Worm (Caenorhabditis elegans) whole organism, young adult: ENCODE results near the gene tbg-1.
A peak's percentile ranks its signal among the peaks of the same experiment; 100 is the strongest.

Experiments
- pha-4 ChIP-seq: fragments of 150-350 bp; sonication (generic microtip); optimal IDR thresholded peaks from 2 replicates; lab custom pipeline; 2014; ENCODE audit warnings: missing biosample characterization, missing genetic modification reagents, missing genetic modification characterization
- xnd-1 ChIP-seq: sonication (generic microtip); optimal IDR thresholded peaks from 2 replicates; lab custom pipeline; 2016; ENCODE audit warnings: missing genotype, missing genetic modification reagents, missing genetic modification characterization, missing compliant biosample characterization

DNA sequence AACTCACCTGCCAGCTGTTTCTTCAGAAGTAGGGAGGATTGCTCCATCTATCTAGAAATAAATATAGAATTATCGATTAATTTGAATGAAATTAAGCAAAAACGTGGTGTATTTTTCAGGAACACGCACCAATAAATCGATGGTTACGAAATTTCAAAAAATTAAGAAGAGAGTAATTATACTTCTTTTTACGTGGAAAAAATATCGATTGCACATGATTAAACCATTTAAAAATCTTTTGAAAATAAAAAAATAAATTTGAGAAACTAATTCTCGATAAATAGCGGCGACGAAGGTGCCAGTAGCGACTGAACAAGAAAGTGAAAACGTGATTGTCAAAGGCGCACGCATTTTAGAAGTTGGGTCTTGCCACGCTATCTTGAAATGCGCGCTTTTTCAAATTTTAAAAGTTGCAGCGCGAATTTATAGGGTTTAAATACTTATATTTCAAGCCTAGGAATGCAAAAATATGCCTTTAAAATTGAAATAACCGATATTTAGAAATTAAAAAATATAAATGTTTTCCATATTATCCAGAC lies 2.2 kb upstream of the tbg-1 start, which contains the start of gene ubc-7:
- no peak for TF ChIP-seq pha-4 (tag; lab: Kevin White, UChicago)
- peak; percentile 79 for TF ChIP-seq xnd-1 (tag; lab: Kevin White, UChicago)
